Worm (Caenorhabditis elegans): ENCODE results near the gene clec-263.
A peak's percentile ranks its signal among the peaks of the same experiment; 100 is the strongest.

Gene clec-263

ce11 chrV:20599795-20600194 lies 25.4 kb downstream of the clec-263 start, which contains the start of gene col-163:
TSS of gene col-163 (plus strand) at chrV:20600095.
- TF ChIP-seq ztf-11 (tag; optimal IDR thresholded peaks at IDR 0.05) (no peak), dmd-9 (GFP tag; IDR thresholded peaks at IDR 0.05) (no peak), hmg-1.1 (GFP tag; IDR thresholded peaks at IDR 0.05) (no peak), cey-2 (tag; optimal IDR thresholded peaks at IDR 0.05; ENCODE audit: borderline replicate concordance, insufficient read depth) (no peak), mdt-29 (GFP tag; IDR thresholded peaks at IDR 0.05) (no peak), hif-1 (tag; optimal IDR thresholded peaks at IDR 0.05) (no peak), nhr-42 (GFP tag; IDR thresholded peaks at IDR 0.05) (no peak), spr-3 (GFP tag; optimal IDR thresholded peaks at IDR 0.05) (no peak), ceh-20 (GFP tag; IDR thresholded peaks at IDR 0.05) (no peak), tra-1 (GFP tag; IDR thresholded peaks at IDR 0.05) (no peak), mes-2 (tag; optimal IDR thresholded peaks at IDR 0.05; ENCODE audit: poor library complexity, severe bottlenecking) (no peak), nhr-111 (GFP tag; optimal IDR thresholded peaks at IDR 0.05) (no peak), skn-1 (tag; optimal IDR thresholded peaks at IDR 0.05) (no peak), hlh-30 (tag; optimal IDR thresholded peaks at IDR 0.05; ENCODE audit: insufficient read depth) (no peak), nhr-25 (tag; optimal IDR thresholded peaks at IDR 0.05; ENCODE audit: borderline replicate concordance, insufficient read depth) (no peak), rbr-2 (tag; optimal IDR thresholded peaks at IDR 0.05) (no peak), ZK546.5 (tag; optimal IDR thresholded peaks at IDR 0.05) (no peak)

ce11 chrV:20600704-20601103 lies 26.3 kb downstream of the clec-263 start:
- TF ChIP-seq aha-1 (tag), result no peak
- TF ChIP-seq F44E2.7 (GFP tag; IDR thresholded peaks at IDR 0.05), result 0 out of 2 replicates have a peak, but pooled peaks have one; percentile 31
- TF ChIP-seq ceh-44 (GFP tag; IDR thresholded peaks at IDR 0.05), result no peak
- no peak for TF ChIP-seq cey-2 (tag; optimal IDR thresholded peaks at IDR 0.05; ENCODE audit: borderline replicate concordance, insufficient read depth)
- TF ChIP-seq dmd-9 (GFP tag; IDR thresholded peaks at IDR 0.05), result no peak
- peak; percentile 76; the same call in 1 of the 2 replicates for TF ChIP-seq set-16 (GFP tag; IDR thresholded peaks at IDR 0.05)
- no peak for TF ChIP-seq php-3 (GFP tag; IDR thresholded peaks at IDR 0.05)
- TF ChIP-seq nhr-28 (tag; optimal IDR thresholded peaks at IDR 0.05), result no peak

- TF ChIP-seq mdl-1 (tag; optimal IDR thresholded peaks at IDR 0.05) (no peak), unc-62 (GFP tag; optimal IDR thresholded peaks at IDR 0.05 in 1 of 2) (peak in 1 of 2 experiments; percentile 14), unc-62 (tag; optimal IDR thresholded peaks at IDR 0.05) (no peak)
Observed at ce11 chrV:20603014-20603413, 28.6 kb downstream of the clec-263 start, which contains the start of gene ttr-11. TSS of gene ttr-11 (plus strand) at chrV:20603314.

ce11 chrV:20604606-20605155 lies 30.3 kb downstream of the clec-263 start, which contains the start of gene ttr-57:
TSS of gene ttr-57 (plus strand) at chrV:20605105.
- 0 out of 2 replicates have a peak, but pooled peaks have one; percentile 36 for TF ChIP-seq egl-43 (GFP tag; IDR thresholded peaks at IDR 0.05)
- TF ChIP-seq sdz-12 (GFP tag; optimal IDR thresholded peaks at IDR 0.05), result no peak
- no peak for TF ChIP-seq hlh-11 (tag; optimal IDR thresholded peaks at IDR 0.05)
- TF ChIP-seq nhr-42 (GFP tag; IDR thresholded peaks at IDR 0.05), result 0 out of 2 replicates have a peak, but pooled peaks have one; percentile 35
- TF ChIP-seq F44E2.7 (GFP tag; IDR thresholded peaks at IDR 0.05), result 0 out of 2 replicates have a peak, but pooled peaks have one; percentile 69
- no peak for TF ChIP-seq Y75B8A.6 (GFP tag; IDR thresholded peaks at IDR 0.05)
- TF ChIP-seq F37D6.2 (tag; optimal IDR thresholded peaks at IDR 0.05), result no peak
- TF ChIP-seq set-16 (GFP tag; IDR thresholded peaks at IDR 0.05), result peak; percentile 86
- no peak for TF ChIP-seq unc-130 (GFP tag; optimal IDR thresholded peaks at IDR 0.05)

ce11 chrV:20606617-20607016 lies 32.2 kb downstream of the clec-263 start, which contains the start of gene F46B3.23:
TSS of gene F46B3.23 (minus strand) at chrV:20606717.
- TF ChIP-seq ZK337.2 (GFP tag; IDR thresholded peaks at IDR 0.05) (no peak), daf-8 (GFP tag; IDR thresholded peaks at IDR 0.05) (no peak), ceh-32 (tag; optimal IDR thresholded peaks at IDR 0.05; ENCODE audit: poor library complexity) (no peak), F49E8.2 (tag; optimal IDR thresholded peaks at IDR 0.05; ENCODE audit: borderline replicate concordance) (no peak), zip-11 (GFP tag; IDR thresholded peaks at IDR 0.05) (no peak), nhr-48 (tag; optimal IDR thresholded peaks at IDR 0.05) (no peak), mes-2 (tag; optimal IDR thresholded peaks at IDR 0.05; ENCODE audit: poor library complexity, severe bottlenecking) (no peak), lin-1 (GFP tag; IDR thresholded peaks at IDR 0.05) (no peak), nhr-25 (tag; optimal IDR thresholded peaks at IDR 0.05; ENCODE audit: borderline replicate concordance, insufficient read depth) (no peak), ztf-7 (tag; optimal IDR thresholded peaks at IDR 0.05) (no peak), T26A8.4 (GFP tag; IDR thresholded peaks at IDR 0.05) (no peak), vab-7 (GFP tag; IDR thresholded peaks at IDR 0.05) (no peak), ceh-62 (tag; optimal IDR thresholded peaks at IDR 0.05) (no peak)

Data from whole organism, L4 larva.